Worm (Caenorhabditis elegans) whole organism, midembryonic: Measurements from ENCODE around the gene ZC15.3.

Experiments used
- T22C8.4 ChIP-seq: fragments of 200-800 bp; sonication (Bioruptor generic); IDR thresholded peaks from 2 replicates; pipeline ENCODE4 v1.3.6; 2022; ENCODE audit warnings: missing genetic modification characterization, missing compliant biosample characterization
- cog-1 ChIP-seq: sonication (generic microtip); optimal IDR thresholded peaks from 2 replicates; lab custom pipeline; 2016; ENCODE audit warnings: missing genetic modification characterization, missing compliant biosample characterization
- flt-1 ChIP-seq: fragments of 200-800 bp; sonication (Bioruptor generic); IDR thresholded peaks from 2 replicates; pipeline ENCODE4 v1.3.6; 2022; ENCODE audit warnings: missing genetic modification characterization, missing compliant biosample characterization
- med-1 ChIP-seq: sonication (generic microtip); optimal IDR thresholded peaks from 2 replicates; lab custom pipeline; 2017; ENCODE audit warnings: missing genetic modification characterization, mild to moderate bottlenecking, missing compliant biosample characterization, antibody characterized with exemption, missing genetic modification reagents; ENCODE audit not compliant: insufficient read depth
- ref-1 ChIP-seq: fragments of 200-800 bp; sonication (Bioruptor generic); conservative IDR thresholded peaks from 2 replicates; pipeline ENCODE4 v1.3.6; 2022; ENCODE audit warnings: missing genetic modification reagents, missing genetic modification characterization, missing compliant biosample characterization
- tab-1 ChIP-seq: fragments of 200-800 bp; sonication (Bioruptor generic); IDR thresholded peaks from 2 replicates; pipeline ENCODE4 v1.3.6; 2022; ENCODE audit warnings: missing genetic modification characterization, missing compliant biosample characterization
- ztf-23 ChIP-seq: fragments of 200-800 bp; sonication (Bioruptor generic); IDR thresholded peaks from 2 replicates; pipeline ENCODE4 v1.3.6; 2022; ENCODE audit warnings: missing genetic modification reagents, missing genetic modification characterization, missing compliant biosample characterization
- ztf-29 ChIP-seq: fragments of 200-800 bp; sonication (Bioruptor generic); IDR thresholded peaks from 2 replicates; pipeline ENCODE4 v1.3.6; 2022; ENCODE audit warnings: missing genetic modification reagents, missing genetic modification characterization, missing compliant biosample characterization

DNA sequence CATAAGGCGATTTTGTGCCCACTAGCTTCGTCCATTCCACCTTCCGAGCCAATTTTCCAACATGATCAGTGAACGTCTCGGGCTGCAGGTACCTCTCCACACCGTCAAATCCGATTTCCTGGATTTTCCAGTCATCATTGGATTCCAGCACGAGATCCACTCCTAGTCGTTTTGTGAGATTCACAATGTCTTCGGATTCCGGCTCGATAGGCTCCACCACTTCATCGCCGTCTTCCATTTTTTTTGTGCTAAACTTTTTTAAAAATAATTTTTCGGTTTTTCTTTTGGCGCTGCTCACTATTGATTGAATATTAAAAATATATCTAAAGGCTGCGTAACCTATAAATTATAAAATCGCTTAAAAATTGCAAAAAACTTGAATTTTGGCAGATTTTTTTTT is 36.4 kb upstream of the ZC15.3 start, which contains the start of gene mdt-17:
- TF ChIP-seq ztf-23 (GFP tag; lab: Robert Waterston, UW) = no peak
- TF ChIP-seq ref-1 (GFP tag; lab: Robert Waterston, UW) = no peak
- TF ChIP-seq cog-1 (tag; lab: Kevin White, UChicago) = no peak
- TF ChIP-seq tab-1 (GFP tag; lab: Robert Waterston, UW) = no peak
- TF ChIP-seq flt-1 (GFP tag; lab: Robert Waterston, UW) = no peak
- no peak for TF ChIP-seq ztf-29 (GFP tag; lab: Robert Waterston, UW)
- no peak for TF ChIP-seq T22C8.4
- TF ChIP-seq med-1 (GFP tag; lab: Kevin White, UChicago) = no peak
